Fruit fly (Drosophila melanogaster) whole organism, prepupa: Measurements from ENCODE around the gene CG13970.

Experiments used
- Blimp-1 ChIP-seq: fragments of 200-800 bp; sonication (Bioruptor generic); optimal IDR thresholded peaks from 3 replicates; lab custom pipeline; 2017; ENCODE audit warnings: missing biosample characterization, missing genetic modification characterization, mild to moderate bottlenecking, moderate library complexity, missing genetic modification reagents
- CG1621 ChIP-seq: fragments of 200-800 bp; sonication (Bioruptor generic); optimal IDR thresholded peaks from 3 replicates; lab custom pipeline; 2018; ENCODE audit warnings: missing biosample characterization, mild to moderate bottlenecking, missing genetic modification characterization
- CG3919 ChIP-seq: fragments of 200-800 bp; sonication (Bioruptor generic); optimal IDR thresholded peaks from 3 replicates; lab custom pipeline; 2016; ENCODE audit warnings: missing biosample characterization, missing genetic modification characterization
- CG4318 ChIP-seq: fragments of 200-800 bp; sonication (Bioruptor generic); optimal IDR thresholded peaks from 3 replicates; lab custom pipeline; 2017; ENCODE audit warnings: missing biosample characterization, mild to moderate bottlenecking, missing genetic modification characterization
- CG6792 ChIP-seq: fragments of 200-800 bp; sonication (Bioruptor generic); optimal IDR thresholded peaks from 3 replicates; lab custom pipeline; 2016; ENCODE audit warnings: missing biosample characterization, missing genetic modification characterization
- CG6854 ChIP-seq: fragments of 200-800 bp; sonication (Bioruptor generic); optimal IDR thresholded peaks from 2 replicates; lab custom pipeline; 2017; ENCODE audit warnings: missing biosample characterization, mild to moderate bottlenecking, missing genetic modification characterization
- CG9139 ChIP-seq: fragments of 200-800 bp; sonication (Bioruptor generic); optimal IDR thresholded peaks from 3 replicates; lab custom pipeline; 2017; ENCODE audit warnings: missing biosample characterization, mild to moderate bottlenecking, missing genetic modification characterization
- Lpt ChIP-seq: fragments of 200-800 bp; sonication (Bioruptor generic); optimal IDR thresholded peaks from 3 replicates; lab custom pipeline; 2016; ENCODE audit warnings: missing biosample characterization, missing genetic modification characterization
- OdsH ChIP-seq: fragments of 200-800 bp; sonication (Bioruptor generic); optimal IDR thresholded peaks from 3 replicates; lab custom pipeline; 2016; ENCODE audit warnings: missing biosample characterization, missing genetic modification characterization
- Sox102F ChIP-seq: fragments of 200-800 bp; sonication (Bioruptor generic); optimal IDR thresholded peaks from 2 replicates; lab custom pipeline; 2016; ENCODE audit warnings: missing biosample characterization, mild to moderate bottlenecking, missing genetic modification characterization
- achi ChIP-seq: fragments of 200-800 bp; sonication (Bioruptor generic); optimal IDR thresholded peaks from 3 replicates; lab custom pipeline; 2016; ENCODE audit warnings: missing biosample characterization, missing genetic modification characterization
- topi ChIP-seq: fragments of 200-800 bp; sonication (Bioruptor generic); optimal IDR thresholded peaks from 3 replicates; lab custom pipeline; 2016; ENCODE audit warnings: missing biosample characterization, missing genetic modification characterization

dm6 chr2L:20084785-20085555 lies 19.0 kb downstream of the CG13970 start, which contains the start of gene fok:
- TF ChIP-seq CG4318 (peak; percentile 93), Blimp-1 (peak; percentile 93), CG1621 (tag; lab: Kevin White, UChicago) (peak; percentile 95), CG6792 (GFP tag; lab: Kevin White, UChicago) (peak; percentile 99), achi (GFP tag; lab: Kevin White, UChicago) (peak; percentile 97), Lpt (peak; percentile 97), topi (GFP tag; lab: Kevin White, UChicago) (peak; percentile 98), CG3919 (GFP tag; lab: Kevin White, UChicago) (peak; percentile 98), OdsH (peak; percentile 97), Sox102F (peak; percentile 99), CG9139 (GFP tag; lab: Kevin White, UChicago) (peak; percentile 95), CG6854 (peak; percentile 96)
